Fruit fly (Drosophila melanogaster) whole organism, embryonic: ENCODE data around the gene Alp4.

Experiments used
- Abd-B ChIP-seq: fragments of 200-800 bp; sonication (Bioruptor generic); optimal IDR thresholded peaks from 2 replicates; lab custom pipeline; 2018; ENCODE audit warnings: missing biosample characterization, mild to moderate bottlenecking, missing genetic modification characterization, moderate library complexity
- CG10209 ChIP-seq: fragments of 200-800 bp; sonication (Bioruptor generic); optimal IDR thresholded peaks from 3 replicates; lab custom pipeline; 2017; ENCODE audit warnings: missing biosample characterization, mild to moderate bottlenecking, missing genetic modification characterization, missing genetic modification reagents
- CG10274 ChIP-seq: fragments of 200-800 bp; sonication (Bioruptor generic); optimal IDR thresholded peaks from 3 replicates; lab custom pipeline; 2017; ENCODE audit warnings: missing biosample characterization, mild to moderate bottlenecking, missing genetic modification characterization
- CG10366 ChIP-seq: fragments of 200-800 bp; sonication (Bioruptor generic); IDR thresholded peaks from 2 replicates; pipeline ENCODE4 v1.3.6; 2022; ENCODE audit warnings: missing biosample characterization, missing genetic modification characterization
- CG12659 ChIP-seq: fragments of 200-800 bp; sonication (Bioruptor generic); optimal IDR thresholded peaks from 3 replicates; lab custom pipeline; 2017; ENCODE audit warnings: mild to moderate bottlenecking, missing biosample characterization, missing genetic modification reagents, missing genetic modification characterization
- CG17186 ChIP-seq: fragments of 200-800 bp; sonication (Bioruptor generic); optimal IDR thresholded peaks from 3 replicates; lab custom pipeline; 2017; ENCODE audit warnings: missing biosample characterization, missing genetic modification reagents, missing genetic modification characterization
- CG18011 ChIP-seq: fragments of 200-800 bp; sonication (Bioruptor generic); optimal IDR thresholded peaks from 2 replicates; lab custom pipeline; 2017; ENCODE audit warnings: missing biosample characterization, missing genetic modification characterization, mild to moderate bottlenecking, moderate library complexity, missing genotype
- CG18599 ChIP-seq: fragments of 200-800 bp; sonication (Bioruptor generic); optimal IDR thresholded peaks from 3 replicates; lab custom pipeline; 2017; ENCODE audit warnings: missing biosample characterization, missing genetic modification characterization, mild to moderate bottlenecking, moderate library complexity, missing genetic modification reagents
- CG2116 ChIP-seq: fragments of 200-800 bp; sonication (Bioruptor generic); optimal IDR thresholded peaks from 3 replicates; lab custom pipeline; 2018; ENCODE audit warnings: missing biosample characterization, mild to moderate bottlenecking, missing genetic modification characterization
- CG2129 ChIP-seq: fragments of 200-800 bp; sonication (Bioruptor generic); IDR thresholded peaks from 2 replicates; pipeline ENCODE4 v1.3.6; 2022; ENCODE audit warnings: missing biosample characterization, missing genetic modification characterization; ENCODE audit not compliant: partially characterized antibody
- CG30431 ChIP-seq: fragments of 200-800 bp; sonication (Bioruptor generic); optimal IDR thresholded peaks from 2 replicates; lab custom pipeline; 2017; ENCODE audit warnings: missing biosample characterization, missing genetic modification characterization
- CG33213 ChIP-seq: fragments of 200-800 bp; sonication (Bioruptor generic); optimal IDR thresholded peaks from 3 replicates; lab custom pipeline; 2016; ENCODE audit warnings: missing biosample characterization, missing genetic modification characterization
- CG4282 ChIP-seq: fragments of 200-800 bp; sonication (Bioruptor generic); optimal IDR thresholded peaks from 2 replicates; lab custom pipeline; 2016; ENCODE audit warnings: missing biosample characterization, missing genetic modification characterization
- CG7786 ChIP-seq: fragments of 200-800 bp; sonication (Bioruptor generic); optimal IDR thresholded peaks from 2 replicates; lab custom pipeline; 2016; ENCODE audit warnings: missing biosample characterization, missing genetic modification characterization
- CG8478 ChIP-seq: fragments of >200 bp; optimal IDR thresholded peaks from 2 replicates; lab custom pipeline; 2018
- CG9727 ChIP-seq: fragments of 200-800 bp; sonication (Bioruptor generic); optimal IDR thresholded peaks from 3 replicates; lab custom pipeline; 2017; ENCODE audit warnings: missing biosample characterization, mild to moderate bottlenecking, missing genetic modification characterization
- CG9817 ChIP-seq: fragments of 200-800 bp; sonication (Bioruptor generic); optimal IDR thresholded peaks from 2 replicates; lab custom pipeline; 2018; ENCODE audit warnings: missing biosample characterization, mild to moderate bottlenecking, missing genetic modification characterization, moderate library complexity
- Dll ChIP-seq: fragments of 200-800 bp; sonication (Bioruptor generic); IDR thresholded peaks from 4 replicates; pipeline ENCODE4 v1.3.6; 2022; ENCODE audit warnings: missing biosample characterization, missing genetic modification characterization; ENCODE audit not compliant: partially characterized antibody
- Doc2 ChIP-seq: fragments of 200-800 bp; sonication (Bioruptor generic); IDR thresholded peaks from 2 replicates; pipeline ENCODE4 v1.3.6; 2022; ENCODE audit warnings: missing biosample characterization, missing genetic modification characterization
- Drgx ChIP-seq: fragments of 200-800 bp; sonication (Bioruptor generic); IDR thresholded peaks from 2 replicates; pipeline ENCODE4 v1.3.6; 2022; ENCODE audit warnings: missing biosample characterization, missing genetic modification characterization
- Fer3 ChIP-seq: fragments of 200-800 bp; sonication (Bioruptor generic); optimal IDR thresholded peaks from 2 replicates; lab custom pipeline; 2018; ENCODE audit warnings: missing biosample characterization, mild to moderate bottlenecking, missing genetic modification characterization, moderate library complexity
- HLH4C ChIP-seq: fragments of 200-800 bp; sonication (Bioruptor generic); IDR thresholded peaks from 3 replicates; pipeline ENCODE4 v1.3.6; 2022; ENCODE audit warnings: missing biosample characterization, missing genetic modification characterization; ENCODE audit not compliant: partially characterized antibody
- HLH54F ChIP-seq: fragments of 200-800 bp; sonication (Bioruptor generic); optimal IDR thresholded peaks from 3 replicates; lab custom pipeline; 2016; ENCODE audit warnings: missing biosample characterization, missing genetic modification characterization
- Hsf ChIP-seq: fragments of 200-800 bp; sonication (Bioruptor generic); optimal IDR thresholded peaks from 3 replicates; lab custom pipeline; 2016; ENCODE audit warnings: missing biosample characterization, missing genetic modification characterization
- Nf-YB ChIP-seq: fragments of 200-800 bp; sonication (Bioruptor generic); optimal IDR thresholded peaks from 3 replicates; lab custom pipeline; 2019; ENCODE audit warnings: missing biosample characterization, mild to moderate bottlenecking, missing genetic modification characterization, moderate library complexity
- Oli ChIP-seq: fragments of 200-800 bp; sonication (Bioruptor generic); optimal IDR thresholded peaks from 2 replicates; lab custom pipeline; 2018; ENCODE audit warnings: missing biosample characterization, mild to moderate bottlenecking, missing genetic modification characterization, moderate library complexity
- Scr ChIP-seq: fragments of 200-800 bp; sonication (Bioruptor generic); IDR thresholded peaks from 2 replicates; pipeline ENCODE4 v1.3.6; 2022; ENCODE audit warnings: missing biosample characterization, missing genetic modification characterization; ENCODE audit not compliant: partially characterized antibody
- Six4 ChIP-seq: fragments of 200-800 bp; sonication (Bioruptor generic); optimal IDR thresholded peaks from 2 replicates; lab custom pipeline; 2016; ENCODE audit warnings: missing biosample characterization, missing genetic modification characterization
- Vsx1 ChIP-seq: fragments of 200-800 bp; sonication (Bioruptor generic); optimal IDR thresholded peaks from 2 replicates; lab custom pipeline; 2017; ENCODE audit warnings: missing biosample characterization, mild to moderate bottlenecking, missing genetic modification characterization, missing genetic modification reagents
- Xrp1 ChIP-seq: fragments of 200-800 bp; sonication (Bioruptor generic); IDR thresholded peaks from 2 replicates; pipeline ENCODE4 v1.3.6; 2022; ENCODE audit warnings: missing biosample characterization, missing genetic modification characterization
- YL-1 ChIP-seq: fragments of 200-800 bp; sonication (Bioruptor generic); optimal IDR thresholded peaks from 3 replicates; lab custom pipeline; 2017; ENCODE audit warnings: missing biosample characterization, mild to moderate bottlenecking, missing genetic modification characterization
- bab2 ChIP-seq: fragments of 200-800 bp; sonication (Bioruptor generic); optimal IDR thresholded peaks from 2 replicates; lab custom pipeline; 2016; ENCODE audit warnings: missing biosample characterization, missing genetic modification characterization
- bbx ChIP-seq: fragments of 200-800 bp; sonication (Bioruptor generic); IDR thresholded peaks from 2 replicates; pipeline ENCODE4 v1.3.6; 2022; ENCODE audit warnings: missing biosample characterization, missing genetic modification characterization; ENCODE audit not compliant: partially characterized antibody
- chn ChIP-seq: fragments of 200-800 bp; sonication (Bioruptor generic); optimal IDR thresholded peaks from 2 replicates; lab custom pipeline; 2016; ENCODE audit warnings: missing biosample characterization, missing genetic modification characterization
- cwo ChIP-seq: fragments of 200-800 bp; sonication (Bioruptor generic); optimal IDR thresholded peaks from 3 replicates; lab custom pipeline; 2017; ENCODE audit warnings: missing biosample characterization, missing genetic modification characterization, mild to moderate bottlenecking, moderate library complexity, missing genetic modification reagents
- dysf ChIP-seq: fragments of 200-800 bp; sonication (Bioruptor generic); IDR thresholded peaks from 3 replicates; pipeline ENCODE4 v1.3.6; 2022; ENCODE audit warnings: missing biosample characterization, missing genetic modification characterization
- eyg ChIP-seq: fragments of 200-800 bp; sonication (Bioruptor generic); optimal IDR thresholded peaks from 3 replicates; lab custom pipeline; 2016; ENCODE audit warnings: missing biosample characterization, missing genetic modification characterization
- gt ChIP-seq: fragments of 200-800 bp; sonication (Bioruptor generic); IDR thresholded peaks from 2 replicates; pipeline ENCODE4 v1.3.6; 2022; ENCODE audit warnings: missing biosample characterization, missing genetic modification characterization
- ham ChIP-seq: fragments of 200-800 bp; sonication (Bioruptor generic); IDR thresholded peaks from 2 replicates; pipeline ENCODE4 v1.3.6; 2022; ENCODE audit warnings: missing biosample characterization, missing genetic modification characterization
- kay ChIP-seq: fragments of 200-800 bp; sonication (Bioruptor generic); optimal IDR thresholded peaks from 2 replicates; lab custom pipeline; 2016; ENCODE audit warnings: missing biosample characterization, missing genetic modification characterization
- kni ChIP-seq: fragments of 200-800 bp; sonication (Bioruptor generic); optimal IDR thresholded peaks from 3 replicates; lab custom pipeline; 2017; ENCODE audit warnings: mild to moderate bottlenecking, missing biosample characterization, missing genetic modification reagents, missing genetic modification characterization
- nom ChIP-seq: fragments of 200-800 bp; sonication (Bioruptor generic); optimal IDR thresholded peaks from 2 replicates; lab custom pipeline; 2017; ENCODE audit warnings: missing biosample characterization, missing genetic modification characterization, mild to moderate bottlenecking, moderate library complexity, missing genetic modification reagents
- pzg ChIP-seq: fragments of 200-800 bp; sonication (Bioruptor generic); optimal IDR thresholded peaks from 3 replicates; lab custom pipeline; 2018; ENCODE audit warnings: missing biosample characterization, mild to moderate bottlenecking, missing genetic modification characterization, moderate library complexity
- rib ChIP-seq: fragments of 200-800 bp; sonication (Bioruptor generic); IDR thresholded peaks from 2 replicates; pipeline ENCODE4 v1.3.6; 2022; ENCODE audit warnings: missing biosample characterization, missing genetic modification characterization
- row ChIP-seq: fragments of 200-800 bp; sonication (Bioruptor generic); IDR thresholded peaks from 3 replicates; pipeline ENCODE4 v1.3.6; 2022; ENCODE audit warnings: missing biosample characterization, missing genetic modification characterization
- slou ChIP-seq: fragments of 200-800 bp; sonication (Bioruptor generic); optimal IDR thresholded peaks from 3 replicates; lab custom pipeline; 2016; ENCODE audit warnings: missing biosample characterization, missing genetic modification characterization
- ssp ChIP-seq: fragments of 200-800 bp; sonication (Bioruptor generic); IDR thresholded peaks from 2 replicates; pipeline ENCODE4 v1.3.6; 2022; ENCODE audit warnings: missing biosample characterization, missing genetic modification characterization
- vnd ChIP-seq: fragments of 200-800 bp; sonication (Bioruptor generic); IDR thresholded peaks from 3 replicates; pipeline ENCODE4 v1.3.6; 2022; ENCODE audit warnings: missing biosample characterization, missing genetic modification characterization; ENCODE audit not compliant: partially characterized antibody

The Alp4 gene

DNA sequence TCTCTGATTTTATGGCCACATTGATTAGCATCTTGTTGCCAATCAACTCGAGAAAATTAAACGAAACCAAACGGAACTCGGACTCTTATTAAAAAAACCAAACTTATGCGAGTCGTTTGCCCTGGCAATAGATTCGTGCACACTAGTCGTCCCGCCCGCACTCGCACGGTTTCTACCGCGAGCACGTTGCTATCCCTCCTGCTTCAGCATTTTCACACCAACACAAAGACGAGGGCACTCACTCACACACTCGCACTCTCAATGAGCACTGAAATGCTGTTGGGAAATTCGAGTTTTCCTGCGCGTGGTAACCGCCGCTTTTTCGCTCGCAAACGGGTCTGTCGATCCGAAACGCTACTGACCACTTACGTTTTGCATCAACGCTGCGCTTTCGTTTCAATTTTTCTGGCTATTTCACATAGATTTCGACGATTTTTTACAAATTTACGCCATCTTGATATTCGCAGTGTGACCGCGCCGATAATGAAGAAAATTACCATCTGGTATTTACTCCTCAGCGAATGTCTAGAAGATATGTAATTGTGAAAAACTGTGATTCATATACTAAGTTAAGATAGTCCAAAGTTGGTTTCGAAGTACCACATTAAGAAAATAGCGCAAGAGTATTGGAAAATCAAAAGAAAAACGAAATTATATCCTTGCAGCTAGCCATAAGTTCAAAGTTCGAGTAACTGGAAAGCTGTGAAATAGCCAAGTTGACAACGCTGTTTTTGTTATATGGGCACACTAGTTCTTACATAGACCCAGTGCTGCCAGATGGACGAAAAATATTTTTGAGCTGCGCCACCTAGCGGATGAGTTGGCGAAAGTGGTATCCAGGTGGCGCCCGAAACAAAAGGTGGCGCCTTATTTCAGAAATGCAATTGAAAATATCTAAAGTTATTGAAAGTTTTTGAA, 12.2 kb downstream of the Alp4 start, which contains the start of gene dco (continued):
- TF ChIP-seq HLH4C (GFP tag; lab: Robert Waterston, UW) (no peak), slou (GFP tag; lab: Kevin White, UChicago) (peak; percentile 50), CG9817 (tag; lab: Kevin White, UChicago) (peak; percentile 74), pzg (GFP tag; lab: Kevin White, UChicago) (peak; percentile 78), Oli (peak; percentile 22), CG18011 (no peak), CG7786 (GFP tag; lab: Kevin White, UChicago) (peak; percentile 50), CG9727 (peak; percentile 32), cwo (GFP tag; lab: Kevin White, UChicago) (no peak), Dll (GFP tag; lab: Robert Waterston, UW) (no peak), CG2116 (GFP tag; lab: Kevin White, UChicago) (peak; percentile 36), Nf-YB (GFP tag; lab: Kevin White, UChicago) (no peak), dysf (GFP tag; lab: Robert Waterston, UW) (peak; percentile 87), Drgx (GFP tag; lab: Robert Waterston, UW) (no peak), bab2 (peak; percentile 92), CG10209 (GFP tag; lab: Kevin White, UChicago) (peak; percentile 40), CG33213 (GFP tag; lab: Kevin White, UChicago) (peak; percentile 96), Xrp1 (GFP tag; lab: Robert Waterston, UW) (peak; percentile 61), kay (GFP tag; lab: Kevin White, UChicago) (peak; percentile 68), Doc2 (GFP tag; lab: Robert Waterston, UW) (0 out of 2 replicates have a peak, but pooled peaks have one; percentile 28), HLH54F (GFP tag; lab: Kevin White, UChicago) (peak; percentile 80), CG2129 (GFP tag; lab: Robert Waterston, UW) (no peak), Scr (no peak), Fer3 (peak; percentile 74), bbx (GFP tag; lab: Robert Waterston, UW) (0 out of 2 replicates have a peak, but pooled peaks have one; percentile 6), CG17186 (peak; percentile 47), CG18599 (GFP tag; lab: Kevin White, UChicago) (peak; percentile 56), CG4282 (GFP tag; lab: Kevin White, UChicago) (no peak), eyg (GFP tag; lab: Kevin White, UChicago) (no peak), gt (GFP tag; lab: Robert Waterston, UW) (no peak), CG10366 (GFP tag; lab: Robert Waterston, UW) (peak; percentile 76), YL-1 (peak; percentile 89), Six4 (GFP tag; lab: Kevin White, UChicago) (peak; percentile 71), Abd-B (GFP tag; lab: Kevin White, UChicago) (peak; percentile 43), nom (GFP tag; lab: Kevin White, UChicago) (no peak), row (GFP tag; lab: Robert Waterston, UW) (peak; percentile 77), CG30431 (peak; percentile 69), Hsf (peak; percentile 79), ssp (GFP tag; lab: Robert Waterston, UW) (peak; percentile 82), Vsx1 (GFP tag; lab: Kevin White, UChicago) (peak; percentile 18), CG12659 (GFP tag; lab: Kevin White, UChicago) (peak; percentile 58), kni (no peak), ham (GFP tag; lab: Robert Waterston, UW) (no peak), rib (GFP tag; lab: Robert Waterston, UW) (peak; percentile 30; the same call in 1 of the 2 replicates), chn (GFP tag; lab: Kevin White, UChicago) (peak; percentile 61), vnd (GFP tag; lab: Robert Waterston, UW) (no peak), CG8478 (peak; percentile 93), CG10274 (GFP tag; lab: Kevin White, UChicago) (peak; percentile 33)
